Fruit fly (Drosophila melanogaster): ENCODE data around the gene CG10132.

- TF ChIP-seq ss (GFP tag; optimal IDR thresholded peaks at IDR 0.05), result no peak
- no peak for TF ChIP-seq net (GFP tag; optimal IDR thresholded peaks at IDR 0.05)
- no peak for TF ChIP-seq Eip93F (GFP tag; optimal IDR thresholded peaks at IDR 0.05)
- no peak for TF ChIP-seq Lpt (GFP tag; optimal IDR thresholded peaks at IDR 0.05)
- no peak for TF ChIP-seq CG8632 (GFP tag; optimal IDR thresholded peaks at IDR 0.05)
- TF ChIP-seq Smox (GFP tag; optimal IDR thresholded peaks at IDR 0.05), result peak; percentile 3
- no peak for TF ChIP-seq Eip78C (GFP tag)
- TF ChIP-seq pdm3 (GFP tag; optimal IDR thresholded peaks at IDR 0.05), result peak; percentile 17
- TF ChIP-seq vri (GFP tag; optimal IDR thresholded peaks at IDR 0.05), result no peak
- no peak for TF ChIP-seq Ets21C (GFP tag; optimal IDR thresholded peaks at IDR 0.05)
These were observed 1.3 kb upstream of the CG10132 start, which contains the start of gene Hasp for dm6 chr2L:19517154-19517814.
